Fruit fly (Drosophila melanogaster): ENCODE data around the gene CG42354.

The CG42354 gene

dm6 chrX:16105715-16106114 lies 969 bp upstream of the CG42354 start (continued):
- TF ChIP-seq vvl (GFP tag; IDR thresholded peaks at IDR 0.05) (peak; percentile 66), sug (tag; optimal IDR thresholded peaks at IDR 0.05) (no peak), pho (GFP tag; optimal IDR thresholded peaks at IDR 0.05) (no peak), CG3065 (GFP tag; optimal IDR thresholded peaks at IDR 0.05) (no peak), Atf3 (GFP tag; optimal IDR thresholded peaks at IDR 0.05) (no peak), CG8089 (GFP tag; optimal IDR thresholded peaks at IDR 0.05) (no peak), croc (GFP tag; conservative IDR thresholded peaks at IDR 0.05) (no peak), H2.0 (GFP tag; IDR thresholded peaks at IDR 0.05) (peak; percentile 38; the same call in 1 of the 2 replicates)

dm6 chrX:16104056-16104737 lies 549 bp downstream of the CG42354 start:
- TF ChIP-seq ewg (GFP tag; optimal IDR thresholded peaks at IDR 0.05) (no peak), CG4360 (GFP tag; IDR thresholded peaks at IDR 0.05) (peak; percentile 87), CG2199 (GFP tag; IDR thresholded peaks at IDR 0.05) (peak; percentile 43; the same call in 1 of the 3 replicates), CG43689 (GFP tag; IDR thresholded peaks at IDR 0.05) (no peak), insv (GFP tag; optimal IDR thresholded peaks at IDR 0.05) (peak in 1 of 2 experiments; percentile 88), kah (GFP tag; optimal IDR thresholded peaks at IDR 0.05) (peak; percentile 56), PHDP (tag; optimal IDR thresholded peaks at IDR 0.05) (no peak), CG17912 (GFP tag; optimal IDR thresholded peaks at IDR 0.05) (no peak), lola (GFP tag; optimal IDR thresholded peaks at IDR 0.05) (peak in 1 of 3 experiments; percentile 19), Six4 (GFP tag; optimal IDR thresholded peaks at IDR 0.05) (no peak), crol (GFP tag; IDR thresholded peaks at IDR 0.05) (peak; percentile 56), Aef1 (GFP tag; IDR thresholded peaks at IDR 0.05) (no peak), cg (GFP tag; optimal IDR thresholded peaks at IDR 0.05) (peak; percentile 83), Stat92E (GFP tag; optimal IDR thresholded peaks at IDR 0.05) (peak in 1 of 3 experiments; percentile 72)

- peak; percentile 41 for TF ChIP-seq Blimp-1 (GFP tag; optimal IDR thresholded peaks at IDR 0.05)
- peak; percentile 14; the same call in 1 of the 3 replicates for TF ChIP-seq B-H1 (GFP tag; IDR thresholded peaks at IDR 0.05)
- peak; percentile 13 for TF ChIP-seq ems (GFP tag; optimal IDR thresholded peaks at IDR 0.05)
- no peak for TF ChIP-seq fd102C (GFP tag; optimal IDR thresholded peaks at IDR 0.05)
- peak; percentile 63 for TF ChIP-seq CG11504 (tag; optimal IDR thresholded peaks at IDR 0.05)
- TF ChIP-seq Ptx1 (GFP tag; IDR thresholded peaks at IDR 0.05), result peak; percentile 77
- TF ChIP-seq esg (GFP tag; conservative IDR thresholded peaks at IDR 0.05), result peak; percentile 28; the same call in 1 of the 2 replicates
- peak; percentile 14 for TF ChIP-seq CG8290 (GFP tag; optimal IDR thresholded peaks at IDR 0.05)
- no peak for TF ChIP-seq CG8290 (tag; optimal IDR thresholded peaks at IDR 0.05)
- peak; percentile 63 for TF ChIP-seq dmrt99B (tag; optimal IDR thresholded peaks at IDR 0.05)
- TF ChIP-seq CG1233 (GFP tag; optimal IDR thresholded peaks at IDR 0.05), result peak; percentile 47
- TF ChIP-seq org-1 (GFP tag; optimal IDR thresholded peaks at IDR 0.05), result peak; percentile 8
- TF ChIP-seq Doc3 (GFP tag; IDR thresholded peaks at IDR 0.05; ENCODE audit: partially characterized antibody), result no peak
- no peak for TF ChIP-seq CG2129 (GFP tag; IDR thresholded peaks at IDR 0.05; ENCODE audit: partially characterized antibody)
- TF ChIP-seq tup (GFP tag; optimal IDR thresholded peaks at IDR 0.05), result no peak
- TF ChIP-seq otp (GFP tag; IDR thresholded peaks at IDR 0.05), result peak; percentile 50; the same call in 1 of the 3 replicates
- TF ChIP-seq CG16863 (GFP tag; optimal IDR thresholded peaks at IDR 0.05), result peak; percentile 7
- TF ChIP-seq Oaz (GFP tag; IDR thresholded peaks at IDR 0.05), result no peak
- TF ChIP-seq Max (GFP tag; optimal IDR thresholded peaks at IDR 0.05), result no peak
- TF ChIP-seq ap (GFP tag; IDR thresholded peaks at IDR 0.05), result 0 out of 2 replicates have a peak, but pooled peaks have one; percentile 31
- TF ChIP-seq CG2889 (GFP tag; IDR thresholded peaks at IDR 0.05), result no peak
- TF ChIP-seq Chrac-16 (GFP tag; optimal IDR thresholded peaks at IDR 0.05), result peak; percentile 30
- peak; percentile 55; the same call in 1 of the 2 replicates for TF ChIP-seq ranshi (GFP tag; IDR thresholded peaks at IDR 0.05)
- TF ChIP-seq CG6254 (GFP tag; optimal IDR thresholded peaks at IDR 0.05), result no peak
- TF ChIP-seq Ssrp (tag; optimal IDR thresholded peaks at IDR 0.05), result peak; percentile 28
- TF ChIP-seq danr (GFP tag; IDR thresholded peaks at IDR 0.05), result 0 out of 2 replicates have a peak, but pooled peaks have one; percentile 29
These were observed 1.3 kb downstream of the CG42354 start for dm6 chrX:16103482-16103881.
